Worm (Caenorhabditis elegans) whole organism, L4 larva: Measurements from ENCODE around the gene srh-40.
A peak's percentile ranks its signal among the peaks of the same experiment; 100 is the strongest.

Source experiments
- R02D3.7 ChIP-seq: fragments of 150-350 bp; sonication (generic microtip); optimal IDR thresholded peaks from 3 replicates; lab custom pipeline; 2014; ENCODE audit warnings: missing biosample characterization, missing genetic modification characterization
- T20F7.1 ChIP-seq: fragments of 200-800 bp; sonication (Bioruptor generic); optimal IDR thresholded peaks from 2 replicates; lab custom pipeline; 2018; ENCODE audit warnings: mild to moderate bottlenecking, missing genetic modification characterization, missing compliant biosample characterization
- T26A8.4 ChIP-seq: fragments of 200-800 bp; sonication (Bioruptor generic); IDR thresholded peaks from 2 replicates; pipeline ENCODE4 v1.3.6; 2022; ENCODE audit warnings: missing genetic modification characterization, missing compliant biosample characterization
- Y105C5A.15 ChIP-seq: fragments of 200-800 bp; sonication (Bioruptor generic); IDR thresholded peaks from 2 replicates; pipeline ENCODE4 v1.3.6; 2022; ENCODE audit warnings: missing genetic modification characterization, missing compliant biosample characterization
- Y75B8A.6 ChIP-seq: fragments of 200-800 bp; sonication (Bioruptor generic); IDR thresholded peaks from 2 replicates; pipeline ENCODE4 v1.3.6; 2022; ENCODE audit warnings: missing genetic modification reagents, missing genetic modification characterization, missing compliant biosample characterization
- ZK546.5 ChIP-seq, 2 experiments: sonication (generic microtip); optimal IDR thresholded peaks; 2 replicates each; lab custom pipeline; 2017; ENCODE audit warnings: missing biosample characterization in 2 of 2, missing genetic modification characterization in 2 of 2
- aha-1 ChIP-seq: fragments of 150-350 bp; peaks from one replicate; lab custom pipeline; 2014; ENCODE audit warnings: missing biosample characterization, missing genetic modification characterization
- ama-1 ChIP-seq: fragments of 150-350 bp; optimal IDR thresholded peaks from 2 replicates; lab custom pipeline; 2014; ENCODE audit warnings: inconsistent platforms, mixed read lengths
- arid-1 ChIP-seq: fragments of 200-800 bp; sonication (Bioruptor generic); conservative IDR thresholded peaks from 2 replicates; pipeline ENCODE4 v1.3.6; 2022; ENCODE audit warnings: missing genetic modification reagents, missing genetic modification characterization, missing compliant biosample characterization
- ceh-44 ChIP-seq: fragments of 200-800 bp; sonication (Bioruptor generic); IDR thresholded peaks from 2 replicates; pipeline ENCODE4 v1.3.6; 2022; ENCODE audit warnings: missing genetic modification reagents, missing genetic modification characterization, missing compliant biosample characterization
- ceh-82 ChIP-seq: sonication (generic microtip); optimal IDR thresholded peaks from 2 replicates; lab custom pipeline; 2017; ENCODE audit warnings: missing biosample characterization, missing genetic modification characterization
- ces-1 ChIP-seq: fragments of 150-350 bp; sonication (generic microtip); optimal IDR thresholded peaks from 4 replicates; lab custom pipeline; 2014; ENCODE audit warnings: missing biosample characterization, missing genetic modification reagents, missing genetic modification characterization
- daf-12 ChIP-seq: fragments of 150-350 bp; optimal IDR thresholded peaks from 2 replicates; lab custom pipeline; 2014; ENCODE audit warnings: missing biosample characterization, missing genetic modification reagents, missing genetic modification characterization
- daf-16 ChIP-seq, 3 experiments: sonication (generic microtip); optimal IDR thresholded peaks; 2 replicates each; lab custom pipeline; 2016 to 2017; ENCODE audit warnings: missing genetic modification characterization in 3 of 3, missing genetic modification reagents in 3 of 3, mild to moderate bottlenecking in 2 of 3, missing compliant biosample characterization in 2 of 3, missing biosample characterization in 1 of 3, moderate library complexity in 1 of 3
- daf-19 ChIP-seq: fragments of 200-800 bp; sonication (Bioruptor generic); conservative IDR thresholded peaks from 2 replicates; pipeline ENCODE4 v1.3.6; 2022; ENCODE audit warnings: missing genetic modification characterization, missing compliant biosample characterization
- dpl-1 ChIP-seq: fragments of 150-350 bp; optimal IDR thresholded peaks from 2 replicates; lab custom pipeline; 2014; ENCODE audit warnings: missing biosample characterization, missing genetic modification reagents, missing genetic modification characterization
- duxl-1 ChIP-seq: sonication (generic microtip); optimal IDR thresholded peaks from 2 replicates; lab custom pipeline; 2016; ENCODE audit warnings: mild to moderate bottlenecking, missing genetic modification characterization, moderate library complexity, missing compliant biosample characterization; ENCODE audit not compliant: poor library complexity
- dve-1 ChIP-seq: sonication (generic microtip); optimal IDR thresholded peaks from 2 replicates; lab custom pipeline; 2017; ENCODE audit warnings: antibody characterized with exemption, mild to moderate bottlenecking, missing genetic modification characterization, missing compliant biosample characterization; ENCODE audit not compliant: insufficient read depth
- egl-27 ChIP-seq: sonication (generic microtip); optimal IDR thresholded peaks from 3 replicates; lab custom pipeline; 2017; ENCODE audit warnings: missing biosample characterization, missing genetic modification reagents, missing genetic modification characterization
- fos-1 ChIP-seq: fragments of 150-350 bp; optimal IDR thresholded peaks from 2 replicates; lab custom pipeline; 2014; ENCODE audit warnings: missing biosample characterization, missing genetic modification characterization
- hif-1 ChIP-seq, 2 experiments: sonication (generic microtip); optimal IDR thresholded peaks; 2 replicates each; lab custom pipeline; 2016 to 2017; ENCODE audit warnings: missing compliant biosample characterization in 2 of 2, missing genetic modification characterization in 2 of 2, missing genetic modification reagents in 2 of 2, missing genotype in 2 of 2, mild to moderate bottlenecking in 1 of 2
- hlh-30 ChIP-seq: sonication (generic microtip); optimal IDR thresholded peaks from 2 replicates; lab custom pipeline; 2017; ENCODE audit warnings: antibody characterized with exemption, mild to moderate bottlenecking, missing genetic modification characterization, missing compliant biosample characterization; ENCODE audit not compliant: insufficient read depth
- lim-7 ChIP-seq: fragments of 200-800 bp; sonication (Bioruptor generic); IDR thresholded peaks from 2 replicates; pipeline ENCODE4 v1.3.6; 2022; ENCODE audit warnings: missing genetic modification characterization, missing compliant biosample characterization
- lin-15B ChIP-seq: fragments of 150-350 bp; sonication (generic microtip); optimal IDR thresholded peaks from 3 replicates; lab custom pipeline; 2014; ENCODE audit warnings: missing biosample characterization, missing genetic modification characterization
- lin-38 ChIP-seq: fragments of 200-800 bp; sonication (Bioruptor generic); IDR thresholded peaks from 2 replicates; pipeline ENCODE4 v1.3.6; 2022; ENCODE audit warnings: missing genetic modification reagents, missing genetic modification characterization, missing compliant biosample characterization
- lsy-2 ChIP-seq, 2 experiments: fragments of 150-350 bp in 1 of 2; sonication (generic microtip) in 1 of 2; optimal IDR thresholded peaks; 2 replicates each; lab custom pipeline; 2014 to 2017; ENCODE audit warnings: missing biosample characterization in 2 of 2, missing genetic modification characterization in 2 of 2
- madf-9 ChIP-seq: fragments of 200-800 bp; sonication (Bioruptor generic); conservative IDR thresholded peaks from 2 replicates; pipeline ENCODE4 v1.3.6; 2022; ENCODE audit warnings: missing genetic modification reagents, missing genetic modification characterization, missing compliant biosample characterization
- mdt-29 ChIP-seq: fragments of 200-800 bp; sonication (Bioruptor generic); IDR thresholded peaks from 2 replicates; pipeline ENCODE4 v1.3.6; 2022; ENCODE audit warnings: missing genetic modification reagents, missing genetic modification characterization, missing compliant biosample characterization
- mep-1 ChIP-seq: fragments of 150-350 bp; sonication (generic microtip); optimal IDR thresholded peaks from 3 replicates; lab custom pipeline; 2014; ENCODE audit warnings: missing biosample characterization, missing genetic modification characterization
- mes-2 ChIP-seq: sonication (generic microtip); optimal IDR thresholded peaks from 2 replicates; lab custom pipeline; 2016; ENCODE audit warnings: missing genotype, mild to moderate bottlenecking, missing genetic modification characterization, missing compliant biosample characterization; ENCODE audit not compliant: poor library complexity, severe bottlenecking
- mxl-2 ChIP-seq: fragments of 200-800 bp; sonication (Bioruptor generic); conservative IDR thresholded peaks from 2 replicates; pipeline ENCODE4 v1.3.6; 2022; ENCODE audit warnings: missing genetic modification reagents, missing genetic modification characterization, missing compliant biosample characterization
- mxl-3 ChIP-seq: fragments of 200-800 bp; sonication (Bioruptor generic); optimal IDR thresholded peaks from 2 replicates; lab custom pipeline; 2018; ENCODE audit warnings: mild to moderate bottlenecking, missing genetic modification characterization, missing compliant biosample characterization
- nhr-11 ChIP-seq: fragments of 150-350 bp; optimal IDR thresholded peaks from 2 replicates; lab custom pipeline; 2014; ENCODE audit warnings: missing biosample characterization, missing genetic modification characterization
- nhr-111 ChIP-seq: fragments of 200-800 bp; sonication (Bioruptor generic); optimal IDR thresholded peaks from 2 replicates; lab custom pipeline; 2018; ENCODE audit warnings: mild to moderate bottlenecking, missing genetic modification characterization, missing compliant biosample characterization
- nhr-237 ChIP-seq: sonication (generic microtip); optimal IDR thresholded peaks from 2 replicates; lab custom pipeline; 2017; ENCODE audit warnings: missing biosample characterization, missing genetic modification characterization
- nhr-28 ChIP-seq: fragments of 150-350 bp; optimal IDR thresholded peaks from 2 replicates; lab custom pipeline; 2014; ENCODE audit warnings: missing biosample characterization, missing genetic modification characterization
- rbr-2 ChIP-seq: sonication (generic microtip); optimal IDR thresholded peaks from 2 replicates; lab custom pipeline; 2016; ENCODE audit warnings: missing genotype, missing genetic modification characterization, missing compliant biosample characterization
- saeg-2 ChIP-seq: fragments of 200-800 bp; sonication (Bioruptor generic); IDR thresholded peaks from 2 replicates; pipeline ENCODE4 v1.3.6; 2022; ENCODE audit warnings: missing genetic modification reagents, missing genetic modification characterization, missing compliant biosample characterization
- sdz-12 ChIP-seq: fragments of 200-800 bp; sonication (Bioruptor generic); optimal IDR thresholded peaks from 2 replicates; lab custom pipeline; 2018; ENCODE audit warnings: mild to moderate bottlenecking, missing genetic modification characterization, missing compliant biosample characterization
- set-16 ChIP-seq: fragments of 200-800 bp; sonication (Bioruptor generic); IDR thresholded peaks from 2 replicates; pipeline ENCODE4 v1.3.6; 2022; ENCODE audit warnings: missing genetic modification reagents, missing genetic modification characterization, missing compliant biosample characterization
- snpc-1.2 ChIP-seq: fragments of 200-800 bp; sonication (Bioruptor generic); IDR thresholded peaks from 2 replicates; pipeline ENCODE4 v1.3.6; 2022; ENCODE audit warnings: missing genetic modification reagents, missing genetic modification characterization, missing compliant biosample characterization
- spr-3 ChIP-seq: fragments of 200-800 bp; sonication (Bioruptor generic); optimal IDR thresholded peaks from 2 replicates; lab custom pipeline; 2018; ENCODE audit warnings: mild to moderate bottlenecking, missing genetic modification characterization, missing compliant biosample characterization
- unc-62 ChIP-seq, 3 experiments: fragments of 150-350 bp in 1 of 3; sonication (generic microtip); optimal IDR thresholded peaks in 2 of 3; peaks in 1 of 3; 1 replicate in 1 of 3; 2 replicates in 2 of 3; lab custom pipeline; 2014 to 2017; ENCODE audit warnings: missing biosample characterization in 3 of 3, missing genetic modification characterization in 3 of 3, missing genetic modification reagents in 3 of 3, missing genotype in 1 of 3
- vab-7 ChIP-seq: fragments of 200-800 bp; sonication (Bioruptor generic); IDR thresholded peaks from 2 replicates; pipeline ENCODE4 v1.3.6; 2022; ENCODE audit warnings: missing genetic modification reagents, missing genetic modification characterization, missing compliant biosample characterization
- zfp-3 ChIP-seq: fragments of 200-800 bp; sonication (Bioruptor generic); conservative IDR thresholded peaks from 2 replicates; pipeline ENCODE4 v1.3.6; 2022; ENCODE audit warnings: missing genetic modification reagents, missing genetic modification characterization, missing compliant biosample characterization
- zip-11 ChIP-seq: fragments of 200-800 bp; sonication (Bioruptor generic); IDR thresholded peaks from 2 replicates; pipeline ENCODE4 v1.3.6; 2022; ENCODE audit warnings: missing genetic modification characterization, missing compliant biosample characterization
- zip-2 ChIP-seq: fragments of 150-350 bp; optimal IDR thresholded peaks from 2 replicates; lab custom pipeline; 2014; ENCODE audit warnings: missing biosample characterization, missing genetic modification characterization

The srh-40 gene

ce11 chrIII:6615064-6615463 is 4.4 kb downstream of the srh-40 start, which contains the start of gene cmtr-2:
TSS of gene cmtr-2 (plus strand) at chrIII:6615414.
- TF ChIP-seq T20F7.1 (GFP tag; lab: Kevin White, UChicago) (peak; percentile 31), dve-1 (peak; percentile 50), daf-16 (GFP tag; optimal IDR thresholded peaks at IDR 0.05; lab: Kevin White, UChicago) (no peak), daf-16 (tag; optimal IDR thresholded peaks at IDR 0.05; lab: Kevin White, UChicago) (peak; percentile 28), nhr-11 (no peak), daf-12 (tag; lab: Kevin White, UChicago) (no peak), Y75B8A.6 (no peak), duxl-1 (no peak), ces-1 (GFP tag; lab: Kevin White, UChicago) (no peak), arid-1 (no peak), lsy-2 (tag; optimal IDR thresholded peaks at IDR 0.05; lab: Kevin White, UChicago) (peak in 1 of 2 experiments; percentile 70), snpc-1.2 (no peak), mep-1 (tag; lab: Kevin White, UChicago) (peak; percentile 67), mes-2 (tag; lab: Kevin White, UChicago) (peak; percentile 79), dpl-1 (GFP tag; lab: Kevin White, UChicago) (peak; percentile 92), rbr-2 (tag; lab: Kevin White, UChicago) (peak; percentile 12), lin-38 (GFP tag; lab: Robert Waterston, UW) (peak; percentile 94), zfp-3 (GFP tag; lab: Robert Waterston, UW) (no peak), hlh-30 (tag; lab: Kevin White, UChicago) (peak; percentile 11), aha-1 (tag; lab: Kevin White, UChicago) (peak; percentile 97), zip-11 (GFP tag; lab: Robert Waterston, UW) (no peak)

- TF ChIP-seq mxl-3 (GFP tag; lab: Kevin White, UChicago) (no peak), aha-1 (tag; lab: Kevin White, UChicago) (no peak), vab-7 (no peak), R02D3.7 (tag; lab: Kevin White, UChicago) (no peak), nhr-111 (no peak), nhr-28 (tag; lab: Kevin White, UChicago) (no peak), lim-7 (GFP tag; lab: Robert Waterston, UW) (no peak), zip-2 (no peak), mxl-2 (GFP tag; lab: Robert Waterston, UW) (no peak), madf-9 (no peak), fos-1 (no peak)
These were observed 9.3 kb downstream of the srh-40 start, which contains the start of gene C13B9.2 for ce11 chrIII:6619952-6620351. TSS of gene C13B9.2 (plus strand) at chrIII:6620252.

- no peak for TF ChIP-seq nhr-237
- TF ChIP-seq set-16 (GFP tag; lab: Robert Waterston, UW): no peak
- TF ChIP-seq ama-1 (lab: Kevin White, UChicago): no peak
- TF ChIP-seq spr-3 (GFP tag; lab: Kevin White, UChicago): no peak
- no peak for TF ChIP-seq mdt-29 (GFP tag; lab: Robert Waterston, UW)
These were observed 14.2 kb downstream of the srh-40 start, which contains the start of gene copd-1 for ce11 chrIII:6624872-6625271. TSS of gene copd-1 (minus strand) at chrIII:6624972.

ce11 chrIII:6625317-6625716 is 14.7 kb downstream of the srh-40 start:
- TF ChIP-seq zip-11 (GFP tag; lab: Robert Waterston, UW) (no peak), lin-15B (no peak), snpc-1.2 (no peak), sdz-12 (GFP tag; lab: Kevin White, UChicago) (no peak), unc-62 (GFP tag; optimal IDR thresholded peaks at IDR 0.05 in 1 of 2; lab: Kevin White, UChicago) (no peak), unc-62 (tag; optimal IDR thresholded peaks at IDR 0.05; lab: Kevin White, UChicago) (no peak), hif-1 (tag; optimal IDR thresholded peaks at IDR 0.05; lab: Kevin White, UChicago) (peak in 1 of 2 experiments; percentile 58), ZK546.5 (tag; optimal IDR thresholded peaks at IDR 0.05; lab: Kevin White, UChicago) (no peak), ceh-82 (no peak), lsy-2 (tag; optimal IDR thresholded peaks at IDR 0.05; lab: Kevin White, UChicago) (peak in 1 of 2 experiments; percentile 78), Y105C5A.15 (GFP tag; lab: Robert Waterston, UW) (no peak), T26A8.4 (GFP tag; lab: Robert Waterston, UW) (no peak), arid-1 (no peak), egl-27 (tag; lab: Kevin White, UChicago) (no peak), saeg-2 (no peak), ceh-44 (no peak), daf-19 (GFP tag; lab: Robert Waterston, UW) (no peak)
